Worm (Caenorhabditis elegans) whole organism, late embryonic: ENCODE measurements around the gene ZK688.5.

Source experiments
- ceh-24 ChIP-seq: sonication (generic microtip); optimal IDR thresholded peaks from 2 replicates; lab custom pipeline; 2016; ENCODE audit warnings: mild to moderate bottlenecking, missing genetic modification characterization, missing compliant biosample characterization
- elt-2 ChIP-seq: sonication (generic microtip); optimal IDR thresholded peaks from 2 replicates; lab custom pipeline; 2016; ENCODE audit warnings: missing genetic modification reagents, missing genetic modification characterization, missing compliant biosample characterization
- nhr-11 ChIP-seq: fragments of 150-350 bp; optimal IDR thresholded peaks from 2 replicates; lab custom pipeline; 2014; ENCODE audit warnings: missing biosample characterization, missing genetic modification characterization
- nhr-232 ChIP-seq: sonication (generic microtip); optimal IDR thresholded peaks from 2 replicates; lab custom pipeline; 2016; ENCODE audit warnings: missing genetic modification characterization, missing compliant biosample characterization
- pqm-1 ChIP-seq: sonication (generic microtip); optimal IDR thresholded peaks from 2 replicates; lab custom pipeline; 2016; ENCODE audit warnings: missing genetic modification characterization, missing compliant biosample characterization

DNA sequence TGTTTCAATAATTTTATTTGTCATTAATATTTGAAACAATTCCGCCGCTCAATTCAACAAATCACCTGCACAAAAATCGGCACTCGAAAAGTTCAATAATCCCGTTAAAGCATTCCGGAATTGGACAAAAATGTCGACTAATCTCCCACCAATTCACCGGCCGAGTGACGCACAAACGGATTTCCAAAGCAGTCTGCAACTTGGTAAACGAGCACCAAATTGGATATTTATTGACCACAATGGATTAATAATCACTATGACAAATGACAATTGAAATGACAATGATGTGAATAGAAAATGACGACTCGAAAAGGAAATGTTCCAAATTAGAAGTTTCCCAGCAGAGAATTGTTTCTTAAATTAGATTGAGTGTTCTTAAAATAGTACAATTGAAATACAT lies 55.7 kb downstream of the ZK688.5 start:
- no peak for TF ChIP-seq nhr-232 (tag; lab: Kevin White, UChicago)
- TF ChIP-seq pqm-1 (tag; lab: Kevin White, UChicago) = no peak
- no peak for TF ChIP-seq nhr-11
- no peak for TF ChIP-seq ceh-24 (tag; lab: Kevin White, UChicago)
- TF ChIP-seq elt-2 (tag; lab: Kevin White, UChicago) = no peak
